Fruit fly (Drosophila melanogaster): ENCODE data around the gene Fas1.

- no peak for TF ChIP-seq CG7101 (tag; optimal IDR thresholded peaks at IDR 0.05)
- no peak for TF ChIP-seq CG1620 (GFP tag; optimal IDR thresholded peaks at IDR 0.05)
- no peak for TF ChIP-seq CG14711 (tag; optimal IDR thresholded peaks at IDR 0.05)
- no peak for TF ChIP-seq tj (GFP tag; optimal IDR thresholded peaks at IDR 0.05)
These were observed 41.4 kb upstream of the Fas1 start, which contains the start of gene Scp2 for dm6 chr3R:16583605-16584004.
